Fruit fly (Drosophila melanogaster) Kc167 (cell line): Measurements from ENCODE around the gene CG10011.

Experiments used
- Myc ChIP-seq: fragments of >200 bp; optimal IDR thresholded peaks from 2 replicates; lab custom pipeline; 2017; ENCODE audit warnings: missing external identifiers
- Sin3A ChIP-seq: fragments of >200 bp; optimal IDR thresholded peaks from 2 replicates; lab custom pipeline; 2018; ENCODE audit warnings: missing external identifiers
- insv ChIP-seq: fragments of >200 bp; optimal IDR thresholded peaks from 3 replicates; lab custom pipeline; 2018; ENCODE audit warnings: missing external identifiers
- psq ChIP-seq: fragments of >200 bp; optimal IDR thresholded peaks from 2 replicates; lab custom pipeline; 2017; ENCODE audit warnings: missing external identifiers

- TF ChIP-seq psq (lab: Kevin White, UChicago) (no peak), Myc (no peak), Sin3A (lab: Kevin White, UChicago) (no peak), insv (lab: Kevin White, UChicago) (no peak)
Observed at dm6 chr3R:28561320-28561831, 73.5 kb downstream of the CG10011 start.
